Worm (Caenorhabditis elegans): ENCODE measurements around the gene C27A7.8.

DNA sequence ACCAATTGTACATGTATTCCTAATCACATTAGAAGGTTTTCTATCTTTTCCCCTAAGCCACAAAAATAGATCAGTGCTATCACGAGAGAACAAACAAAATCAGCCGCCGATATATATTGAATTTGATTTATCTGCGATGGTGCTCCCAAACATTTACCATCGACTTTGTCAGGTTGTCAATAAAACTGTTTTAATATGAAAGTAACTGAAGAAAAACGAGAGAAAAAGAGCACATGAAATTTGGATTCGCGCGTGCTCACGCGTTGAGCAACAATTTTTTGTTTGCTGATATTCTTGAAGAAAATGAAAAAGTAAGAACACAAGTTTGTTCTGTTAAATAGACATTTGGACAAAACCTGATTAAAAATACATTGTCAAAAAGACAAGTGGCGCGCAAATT lies 35.9 kb downstream of the C27A7.8 start:
- TF ChIP-seq unc-120 (tag; optimal IDR thresholded peaks at IDR 0.05; ENCODE audit: poor library complexity, severe bottlenecking), result no peak
- TF ChIP-seq nhr-76 (tag; optimal IDR thresholded peaks at IDR 0.05), result no peak
- TF ChIP-seq pha-4 (tag; optimal IDR thresholded peaks at IDR 0.05), result no peak
- TF ChIP-seq ceh-39 (tag; optimal IDR thresholded peaks at IDR 0.05), result no peak
- TF ChIP-seq ztf-11 (tag; optimal IDR thresholded peaks at IDR 0.05), result no peak
- no peak for TF ChIP-seq cnd-1 (tag; optimal IDR thresholded peaks at IDR 0.05)
- TF ChIP-seq nhr-237 (tag; optimal IDR thresholded peaks at IDR 0.05), result no peak
- no peak for TF ChIP-seq blmp-1 (tag; optimal IDR thresholded peaks at IDR 0.05)
- no peak for TF ChIP-seq ces-1 (GFP tag; optimal IDR thresholded peaks at IDR 0.05)
- TF ChIP-seq hlh-1 (tag; optimal IDR thresholded peaks at IDR 0.05), result no peak
- no peak for TF ChIP-seq nhr-28 (tag; optimal IDR thresholded peaks at IDR 0.05)
- no peak for TF ChIP-seq ham-2 (GFP tag; optimal IDR thresholded peaks at IDR 0.05)
- no peak for TF ChIP-seq snpc-4 (tag; optimal IDR thresholded peaks at IDR 0.05)
- no peak for TF ChIP-seq unc-62 (GFP tag; optimal IDR thresholded peaks at IDR 0.05)

Data from whole organism, mixed stage, embryonic.